Worm (Caenorhabditis elegans): ENCODE data around the gene lag-1.

The lag-1 gene

ce11 chrIV:6156833-6157232 is 61.6 kb downstream of the lag-1 start, which contains the start of gene C11D2.4 (continued):
- TF ChIP-seq fkh-10 (GFP tag; optimal IDR thresholded peaks at IDR 0.05) (no peak), lin-39 (tag; optimal IDR thresholded peaks at IDR 0.05) (no peak), lsy-12 (tag; optimal IDR thresholded peaks at IDR 0.05) (no peak), lin-15B (tag; optimal IDR thresholded peaks at IDR 0.05) (peak; percentile 22), nhr-237 (tag; optimal IDR thresholded peaks at IDR 0.05) (no peak), egl-5 (tag; optimal IDR thresholded peaks at IDR 0.05) (peak; percentile 6), ama-1 (optimal IDR thresholded peaks at IDR 0.05) (no peak), egl-27 (tag; optimal IDR thresholded peaks at IDR 0.05) (no peak), ceh-9 (tag; optimal IDR thresholded peaks at IDR 0.05) (no peak), nhr-28 (tag; optimal IDR thresholded peaks at IDR 0.05) (no peak), eor-1 (tag; optimal IDR thresholded peaks at IDR 0.05) (no peak)

ce11 chrIV:6159616-6160015 is 64.4 kb downstream of the lag-1 start:
- no peak for TF ChIP-seq tbx-2 (tag; optimal IDR thresholded peaks at IDR 0.05)
- TF ChIP-seq snpc-4 (tag; optimal IDR thresholded peaks at IDR 0.05), result no peak
- TF ChIP-seq nfya-1 (tag; optimal IDR thresholded peaks at IDR 0.05; ENCODE audit: insufficient read depth), result peak; percentile 65
